Worm (Caenorhabditis elegans): ENCODE data around the gene F15D4.5.
A peak's percentile ranks its signal among the peaks of the same experiment; 100 is the strongest.

The F15D4.5 gene

DNA sequence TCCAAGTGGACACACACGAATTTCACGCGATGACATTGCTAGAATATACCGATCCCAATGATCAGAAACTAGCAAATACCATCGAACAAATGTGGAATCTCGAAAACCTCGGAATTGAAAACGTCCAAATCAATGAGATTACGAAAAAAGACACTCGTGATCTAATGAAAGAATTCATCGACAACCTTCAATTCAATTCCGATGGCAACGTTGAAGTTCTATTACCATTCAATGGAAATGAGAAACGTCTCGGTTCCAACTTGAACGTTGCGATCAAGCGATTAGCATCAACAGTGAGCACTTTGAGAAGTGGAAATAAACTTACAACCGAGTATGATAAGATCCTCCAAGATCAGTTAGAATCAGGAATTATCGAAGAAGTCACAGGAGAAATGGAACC is 10.1 kb downstream of the F15D4.5 start:
- TF ChIP-seq F37B4.10 (GFP tag; IDR thresholded peaks at IDR 0.05) (no peak), madf-6 (GFP tag; IDR thresholded peaks at IDR 0.05) (no peak), lin-54 (GFP tag; optimal IDR thresholded peaks at IDR 0.05) (no peak), sdz-38 (tag; optimal IDR thresholded peaks at IDR 0.05) (no peak), aptf-3 (GFP tag; IDR thresholded peaks at IDR 0.05) (no peak), dpl-1 (GFP tag; optimal IDR thresholded peaks at IDR 0.05) (no peak), F23B12.7 (tag; optimal IDR thresholded peaks at IDR 0.05; ENCODE audit: insufficient read depth) (no peak), aptf-2 (GFP tag; conservative IDR thresholded peaks at IDR 0.05) (no peak), Y53G8AR.9 (GFP tag; conservative IDR thresholded peaks at IDR 0.05) (no peak), cebp-1 (GFP tag; IDR thresholded peaks at IDR 0.05) (no peak), cebp-1 (tag; optimal IDR thresholded peaks at IDR 0.05) (no peak), T07F8.4 (tag; optimal IDR thresholded peaks at IDR 0.05) (no peak)

DNA sequence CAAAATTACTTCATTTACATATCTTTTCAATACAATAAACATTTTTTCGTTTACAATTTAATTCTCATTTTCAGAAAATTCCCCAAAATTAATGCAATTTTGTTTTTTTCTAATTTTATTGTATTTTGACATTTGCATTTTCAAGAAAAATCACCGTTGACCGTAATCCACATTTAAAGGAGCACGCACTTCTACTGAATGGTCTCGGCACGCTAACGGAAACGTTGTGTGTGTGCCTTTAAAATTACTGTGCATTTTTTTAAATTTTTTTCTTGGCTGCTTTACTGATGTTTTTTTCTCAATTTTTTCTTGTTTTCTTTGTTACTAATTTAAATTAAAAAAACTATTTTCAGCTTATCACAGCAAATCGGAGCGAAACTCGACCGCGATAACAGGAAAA is 15.4 kb downstream of the F15D4.5 start:
- TF ChIP-seq lin-54 (GFP tag; optimal IDR thresholded peaks at IDR 0.05) = peak; percentile 56
- no peak for TF ChIP-seq hlh-12 (tag; optimal IDR thresholded peaks at IDR 0.05)
- TF ChIP-seq nfyb-1 (GFP tag; IDR thresholded peaks at IDR 0.05) = no peak
- peak; percentile 92 for TF ChIP-seq lsl-1 (GFP tag; optimal IDR thresholded peaks at IDR 0.05)
- no peak for TF ChIP-seq repo-1 (tag; optimal IDR thresholded peaks at IDR 0.05)
- peak; percentile 93 for TF ChIP-seq madf-6 (GFP tag; IDR thresholded peaks at IDR 0.05)
- 0 out of 2 replicates have a peak, but pooled peaks have one; percentile 14 for TF ChIP-seq mcd-1 (GFP tag; IDR thresholded peaks at IDR 0.05)
- TF ChIP-seq xnd-1 (tag; optimal IDR thresholded peaks at IDR 0.05) = peak; percentile 85
- peak; percentile 91 for TF ChIP-seq F33H1.4 (GFP tag; IDR thresholded peaks at IDR 0.05)
- TF ChIP-seq F49E8.2 (tag; optimal IDR thresholded peaks at IDR 0.05; ENCODE audit: insufficient read depth) = peak; percentile 53
- peak; percentile 38; the same call in 1 of the 2 replicates for TF ChIP-seq ceh-91 (GFP tag; IDR thresholded peaks at IDR 0.05)
- no peak for TF ChIP-seq mel-28 (tag; optimal IDR thresholded peaks at IDR 0.05; ENCODE audit: borderline replicate concordance)
- TF ChIP-seq nfya-1 (tag; optimal IDR thresholded peaks at IDR 0.05; ENCODE audit: borderline replicate concordance, insufficient read depth) = no peak
- peak; percentile 43 for TF ChIP-seq efl-1 (GFP tag; optimal IDR thresholded peaks at IDR 0.05)
- peak; percentile 61 for TF ChIP-seq madf-8 (GFP tag; conservative IDR thresholded peaks at IDR 0.05)
- peak; percentile 21 for TF ChIP-seq snpc-3.4 (tag; optimal IDR thresholded peaks at IDR 0.05)
- no peak for TF ChIP-seq unc-62 (GFP tag; optimal IDR thresholded peaks at IDR 0.05)
- TF ChIP-seq sea-2 (GFP tag; IDR thresholded peaks at IDR 0.05) = no peak
- no peak for TF ChIP-seq lin-35 (GFP tag; optimal IDR thresholded peaks at IDR 0.05)
- TF ChIP-seq him-1 (tag; optimal IDR thresholded peaks at IDR 0.05) = peak; percentile 36

DNA sequence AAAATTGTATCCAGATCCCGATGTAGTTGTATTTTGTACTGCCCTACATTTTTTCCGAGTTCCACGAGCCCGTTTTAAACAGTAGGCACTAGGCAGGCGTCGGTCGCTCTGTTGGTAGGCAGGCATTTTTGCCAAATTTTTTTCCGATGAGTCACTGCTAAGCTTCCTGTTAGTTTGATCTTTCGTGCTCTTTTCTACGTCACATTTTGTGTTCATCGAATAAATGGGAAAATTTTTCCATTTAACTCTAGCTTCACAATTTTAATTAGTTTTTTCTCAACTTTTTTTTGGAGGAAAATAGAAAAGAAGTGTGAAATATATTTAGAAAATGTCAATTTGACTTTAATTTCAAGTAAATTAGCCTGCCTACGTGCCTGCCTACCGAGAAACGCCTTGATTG is 22.1 kb downstream of the F15D4.5 start:
- TF ChIP-seq mel-28 (tag; optimal IDR thresholded peaks at IDR 0.05; ENCODE audit: borderline replicate concordance) (no peak), aptf-3 (GFP tag; IDR thresholded peaks at IDR 0.05) (no peak), snpc-3.4 (tag; optimal IDR thresholded peaks at IDR 0.05) (no peak), ccch-3 (GFP tag; optimal IDR thresholded peaks at IDR 0.05) (no peak), B0019.2 (GFP tag; conservative IDR thresholded peaks at IDR 0.05) (no peak), F22D6.2 (tag; optimal IDR thresholded peaks at IDR 0.05) (no peak), mcd-1 (GFP tag; IDR thresholded peaks at IDR 0.05) (no peak), bed-2 (GFP tag; IDR thresholded peaks at IDR 0.05) (no peak), nhr-90 (tag; optimal IDR thresholded peaks at IDR 0.05) (no peak), B0035.1 (tag; optimal IDR thresholded peaks at IDR 0.05) (no peak), pbrm-1 (GFP tag; IDR thresholded peaks at IDR 0.05) (no peak), sdz-38 (tag; optimal IDR thresholded peaks at IDR 0.05) (no peak), F57C9.4 (tag; optimal IDR thresholded peaks at IDR 0.05) (no peak), ama-1 (optimal IDR thresholded peaks at IDR 0.05) (no peak), ama-1 (GFP tag; optimal IDR thresholded peaks at IDR 0.05) (no peak), bed-1 (GFP tag; IDR thresholded peaks at IDR 0.05) (no peak)
